Worm (Caenorhabditis elegans): Measurements from ENCODE around the gene K11C4.1.

- TF ChIP-seq dpl-1 (GFP tag; optimal IDR thresholded peaks at IDR 0.05) (no peak), madf-8 (GFP tag; conservative IDR thresholded peaks at IDR 0.05) (no peak), ztf-25 (GFP tag; IDR thresholded peaks at IDR 0.05) (no peak), hmg-20 (GFP tag; IDR thresholded peaks at IDR 0.05) (no peak), F57C9.4 (tag; optimal IDR thresholded peaks at IDR 0.05) (no peak), snpc-4 (GFP tag; optimal IDR thresholded peaks at IDR 0.05) (peak; percentile 2), snpc-4 (tag; optimal IDR thresholded peaks at IDR 0.05) (peak in 2 of 4 experiments; percentile 48), nfya-1 (tag; optimal IDR thresholded peaks at IDR 0.05; ENCODE audit: borderline replicate concordance, insufficient read depth) (no peak), C17E4.6 (GFP tag; IDR thresholded peaks at IDR 0.05) (no peak), ztf-3 (GFP tag; optimal IDR thresholded peaks at IDR 0.05) (no peak)
Observed at ce11 chrV:6879490-6879889, 17.3 kb upstream of the K11C4.1 start.
